Fruit fly (Drosophila melanogaster): ENCODE results near the gene CG31819.

DNA sequence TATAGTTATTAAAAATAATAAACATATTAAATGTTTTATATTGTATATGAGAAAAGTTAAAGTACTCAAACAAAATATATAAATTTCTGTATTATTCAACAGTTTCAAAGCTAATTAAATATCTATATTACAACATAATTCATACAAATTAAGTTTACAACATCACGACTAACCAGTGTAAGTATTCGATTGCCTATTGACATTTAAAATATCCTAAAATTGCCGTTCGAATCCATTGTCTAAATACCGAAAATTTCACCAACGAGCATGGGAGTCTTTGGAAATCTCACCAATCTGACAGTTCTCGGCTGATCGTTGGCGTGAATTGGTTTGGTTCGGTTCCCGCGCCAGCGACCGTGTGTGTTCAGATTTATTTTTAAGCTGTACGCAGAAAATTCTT is 45.7 kb upstream of the CG31819 start, which contains the start of gene Ca-alpha1D:
- TF ChIP-seq CG10348 (GFP tag; IDR thresholded peaks at IDR 0.05) (no peak), D1 (tag; optimal IDR thresholded peaks at IDR 0.05) (no peak), Pif1A (GFP tag; optimal IDR thresholded peaks at IDR 0.05) (no peak), CG9948 (tag; optimal IDR thresholded peaks at IDR 0.05) (no peak), EcR (GFP tag; optimal IDR thresholded peaks at IDR 0.05) (no peak), CG32121 (GFP tag; IDR thresholded peaks at IDR 0.05) (no peak), CG34367 (tag; optimal IDR thresholded peaks at IDR 0.05) (no peak), CG8159 (tag; optimal IDR thresholded peaks at IDR 0.05) (no peak), fd96Ca (GFP tag; IDR thresholded peaks at IDR 0.05) (no peak), rn (GFP tag; IDR thresholded peaks at IDR 0.05) (no peak), CG14655 (GFP tag; optimal IDR thresholded peaks at IDR 0.05) (no peak), Pif1B (GFP tag; optimal IDR thresholded peaks at IDR 0.05) (no peak), CG12605 (GFP tag; IDR thresholded peaks at IDR 0.05) (no peak), CG8301 (tag; optimal IDR thresholded peaks at IDR 0.05) (no peak)

All from whole organism, pupa.